Worm (Caenorhabditis elegans) whole organism, L1 larva: ENCODE data around the gene B0546.5.

Experiments
- C04F5.9 ChIP-seq: sonication (generic microtip); optimal IDR thresholded peaks from 2 replicates; lab custom pipeline; 2016; ENCODE audit warnings: missing genetic modification characterization, missing compliant biosample characterization
- C16A3.4 ChIP-seq: fragments of 150-350 bp; optimal IDR thresholded peaks from 2 replicates; lab custom pipeline; 2014; ENCODE audit warnings: missing biosample characterization, missing genetic modification characterization
- aha-1 ChIP-seq: fragments of 150-350 bp; optimal IDR thresholded peaks from 2 replicates; lab custom pipeline; 2014; ENCODE audit warnings: missing biosample characterization, missing genetic modification characterization
- aly-2 ChIP-seq: fragments of 150-350 bp; optimal IDR thresholded peaks from 2 replicates; lab custom pipeline; 2014; ENCODE audit warnings: missing biosample characterization, missing genetic modification characterization
- ama-1 ChIP-seq: fragments of 150-350 bp; optimal IDR thresholded peaks from 2 replicates; lab custom pipeline; 2014
- ceh-82 ChIP-seq, 3 experiments: fragments of 150-350 bp in 1 of 3; sonication (generic microtip) in 2 of 3; optimal IDR thresholded peaks; 2 replicates each; lab custom pipeline; 2014 to 2017; ENCODE audit warnings: missing biosample characterization in 3 of 3, missing genetic modification characterization in 3 of 3
- ceh-88 ChIP-seq: fragments of 200-800 bp; sonication (Bioruptor generic); IDR thresholded peaks from 2 replicates; pipeline ENCODE4 v1.3.6; 2022; ENCODE audit warnings: missing genetic modification characterization, missing compliant biosample characterization
- efl-1 ChIP-seq, 4 experiments: fragments of 150-350 bp; optimal IDR thresholded peaks in 3 of 4; peaks in 1 of 4; 1 replicate in 1 of 4; 2 replicates in 3 of 4; lab custom pipeline; 2014; ENCODE audit warnings: missing biosample characterization in 2 of 4, missing genetic modification characterization in 2 of 4, missing genetic modification reagents in 2 of 4
- efl-3 ChIP-seq: fragments of 200-800 bp; sonication (Bioruptor generic); optimal IDR thresholded peaks from 2 replicates; lab custom pipeline; 2018; ENCODE audit warnings: mild to moderate bottlenecking, missing genetic modification characterization, missing compliant biosample characterization
- egl-13 ChIP-seq: sonication (generic microtip); optimal IDR thresholded peaks from 2 replicates; lab custom pipeline; 2016; ENCODE audit warnings: missing genotype, missing genetic modification reagents, missing genetic modification characterization, missing compliant biosample characterization
- elt-2 ChIP-seq: sonication (generic microtip); optimal IDR thresholded peaks from 2 replicates; lab custom pipeline; 2016; ENCODE audit warnings: missing genetic modification characterization, mild to moderate bottlenecking, inconsistent platforms, missing compliant biosample characterization, missing genetic modification reagents
- ets-5 ChIP-seq: fragments of 200-800 bp; sonication (Bioruptor generic); IDR thresholded peaks from 2 replicates; pipeline ENCODE4 v1.3.6; 2022; ENCODE audit warnings: missing genetic modification characterization, missing compliant biosample characterization
- fkh-10 ChIP-seq: sonication (generic microtip); optimal IDR thresholded peaks from 2 replicates; lab custom pipeline; 2017; ENCODE audit warnings: missing biosample characterization, missing genetic modification reagents, missing genetic modification characterization
- grh-1 ChIP-seq: fragments of 200-800 bp; sonication (Bioruptor generic); IDR thresholded peaks from 2 replicates; pipeline ENCODE4 v1.3.6; 2022; ENCODE audit warnings: missing genetic modification reagents, missing genetic modification characterization, missing compliant biosample characterization
- irx-1 ChIP-seq: sonication (generic microtip); optimal IDR thresholded peaks from 2 replicates; lab custom pipeline; 2016; ENCODE audit warnings: missing genetic modification characterization, missing compliant biosample characterization
- jun-1 ChIP-seq: fragments of 150-350 bp; optimal IDR thresholded peaks from 2 replicates; lab custom pipeline; 2014; ENCODE audit warnings: missing biosample characterization, missing genetic modification reagents, missing genetic modification characterization
- lin-14 ChIP-seq: fragments of 200-800 bp; sonication (Bioruptor generic); optimal IDR thresholded peaks from 2 replicates; lab custom pipeline; 2018; ENCODE audit warnings: mild to moderate bottlenecking, missing genetic modification characterization, moderate library complexity, missing compliant biosample characterization
- lin-15B ChIP-seq: fragments of 150-350 bp; sonication (generic microtip); optimal IDR thresholded peaks from 3 replicates; lab custom pipeline; 2014; ENCODE audit warnings: missing biosample characterization, missing genetic modification characterization
- lin-35 ChIP-seq, 2 experiments: fragments of 150-350 bp; optimal IDR thresholded peaks; 2 replicates each; lab custom pipeline; 2014; ENCODE audit warnings: missing biosample characterization in 2 of 2, missing genetic modification characterization in 2 of 2, missing genetic modification reagents in 2 of 2
- lin-39 ChIP-seq: fragments of 150-350 bp; optimal IDR thresholded peaks from 2 replicates; lab custom pipeline; 2014; ENCODE audit warnings: missing biosample characterization, missing genetic modification reagents, missing genetic modification characterization
- lir-3 ChIP-seq: sonication (generic microtip); optimal IDR thresholded peaks from 2 replicates; lab custom pipeline; 2016; ENCODE audit warnings: mild to moderate bottlenecking, missing genetic modification characterization, moderate library complexity, missing compliant biosample characterization; ENCODE audit not compliant: poor library complexity
- mab-9 ChIP-seq: fragments of 200-800 bp; sonication (Bioruptor generic); IDR thresholded peaks from 2 replicates; pipeline ENCODE4 v1.3.6; 2022; ENCODE audit warnings: missing genetic modification reagents, missing genetic modification characterization, missing compliant biosample characterization
- mdl-1 ChIP-seq, 2 experiments: fragments of 150-350 bp; optimal IDR thresholded peaks; 2 replicates each; lab custom pipeline; 2014 to 2017; ENCODE audit warnings: missing biosample characterization in 2 of 2, missing genetic modification characterization in 2 of 2, inconsistent platforms in 1 of 2
- mep-1 ChIP-seq: fragments of 150-350 bp; optimal IDR thresholded peaks from 2 replicates; lab custom pipeline; 2014; ENCODE audit warnings: missing biosample characterization, missing genetic modification characterization
- nhr-12 ChIP-seq: sonication (generic microtip); optimal IDR thresholded peaks from 2 replicates; lab custom pipeline; 2017; ENCODE audit warnings: missing biosample characterization, missing genetic modification characterization
- nhr-237 ChIP-seq: fragments of 150-350 bp; optimal IDR thresholded peaks from 2 replicates; lab custom pipeline; 2014; ENCODE audit warnings: missing biosample characterization, missing genetic modification characterization
- nhr-28 ChIP-seq: fragments of 150-350 bp; optimal IDR thresholded peaks from 2 replicates; lab custom pipeline; 2014; ENCODE audit warnings: missing biosample characterization, missing genetic modification characterization
- nhr-71 ChIP-seq: sonication (generic microtip); optimal IDR thresholded peaks from 2 replicates; lab custom pipeline; 2016; ENCODE audit warnings: mild to moderate bottlenecking, missing genetic modification characterization, moderate library complexity, missing compliant biosample characterization
- nhr-76 ChIP-seq: sonication (generic microtip); optimal IDR thresholded peaks from 2 replicates; lab custom pipeline; 2017; ENCODE audit warnings: missing biosample characterization, missing genetic modification characterization
- nhr-77 ChIP-seq: fragments of 150-350 bp; optimal IDR thresholded peaks from 2 replicates; lab custom pipeline; 2014; ENCODE audit warnings: missing biosample characterization, missing genetic modification characterization
- nhr-84 ChIP-seq: sonication (generic microtip); optimal IDR thresholded peaks from 2 replicates; lab custom pipeline; 2017; ENCODE audit warnings: missing biosample characterization, missing genetic modification characterization
- nhr-90 ChIP-seq: sonication (generic microtip); optimal IDR thresholded peaks from 2 replicates; lab custom pipeline; 2016; ENCODE audit warnings: mild to moderate bottlenecking, missing genetic modification characterization, missing compliant biosample characterization; ENCODE audit not compliant: poor library complexity
- pag-3 ChIP-seq: sonication (generic microtip); optimal IDR thresholded peaks from 2 replicates; lab custom pipeline; 2017; ENCODE audit warnings: missing genetic modification characterization, mild to moderate bottlenecking, missing compliant biosample characterization, antibody characterized with exemption, borderline replicate concordance; ENCODE audit not compliant: insufficient read depth
- pqm-1 ChIP-seq: sonication (generic microtip); optimal IDR thresholded peaks from 3 replicates; lab custom pipeline; 2017; ENCODE audit warnings: missing biosample characterization, missing genetic modification characterization
- rnt-1 ChIP-seq: sonication (generic microtip); optimal IDR thresholded peaks from 2 replicates; lab custom pipeline; 2016; ENCODE audit warnings: mild to moderate bottlenecking, missing genetic modification characterization, moderate library complexity, missing compliant biosample characterization
- skn-1 ChIP-seq: fragments of 150-350 bp; optimal IDR thresholded peaks from 2 replicates; lab custom pipeline; 2014; ENCODE audit warnings: missing biosample characterization, missing genetic modification characterization
- sptf-1 ChIP-seq: fragments of 150-350 bp; optimal IDR thresholded peaks from 2 replicates; lab custom pipeline; 2014; ENCODE audit warnings: missing biosample characterization, missing genetic modification characterization
- sup-37 ChIP-seq: fragments of 200-800 bp; sonication (Bioruptor generic); optimal IDR thresholded peaks from 2 replicates; lab custom pipeline; 2018; ENCODE audit warnings: mild to moderate bottlenecking, missing genetic modification characterization, missing compliant biosample characterization
- swsn-7 ChIP-seq: sonication (generic microtip); optimal IDR thresholded peaks from 2 replicates; lab custom pipeline; 2016; ENCODE audit warnings: missing genetic modification characterization, missing compliant biosample characterization
- tlp-1 ChIP-seq: fragments of 150-350 bp; optimal IDR thresholded peaks from 2 replicates; lab custom pipeline; 2014; ENCODE audit warnings: missing biosample characterization, missing genetic modification characterization
- unc-86 ChIP-seq: sonication (generic microtip); optimal IDR thresholded peaks from 2 replicates; lab custom pipeline; 2016; ENCODE audit warnings: missing genetic modification characterization, missing compliant biosample characterization
- unc-98 ChIP-seq: fragments of 200-800 bp; sonication (Bioruptor generic); IDR thresholded peaks from 2 replicates; pipeline ENCODE4 v1.3.6; 2022; ENCODE audit warnings: missing genetic modification characterization, missing compliant biosample characterization
- vab-15 ChIP-seq: sonication (generic microtip); optimal IDR thresholded peaks from 2 replicates; lab custom pipeline; 2017; ENCODE audit warnings: missing genotype, mild to moderate bottlenecking, missing genetic modification characterization, missing compliant biosample characterization
- zip-4 ChIP-seq: fragments of 200-800 bp; sonication (Bioruptor generic); optimal IDR thresholded peaks from 2 replicates; lab custom pipeline; 2018; ENCODE audit warnings: mild to moderate bottlenecking, missing genetic modification characterization, moderate library complexity, missing compliant biosample characterization
- ztf-11 ChIP-seq, 2 experiments: sonication (generic microtip); optimal IDR thresholded peaks; 2 replicates each; lab custom pipeline; 2016 to 2017; ENCODE audit warnings: missing genetic modification characterization in 2 of 2, missing biosample characterization in 1 of 2, missing compliant biosample characterization in 1 of 2
- ztf-4 ChIP-seq: fragments of 150-350 bp; optimal IDR thresholded peaks from 2 replicates; lab custom pipeline; 2014; ENCODE audit warnings: missing biosample characterization, missing genetic modification characterization

Gene B0546.5

DNA sequence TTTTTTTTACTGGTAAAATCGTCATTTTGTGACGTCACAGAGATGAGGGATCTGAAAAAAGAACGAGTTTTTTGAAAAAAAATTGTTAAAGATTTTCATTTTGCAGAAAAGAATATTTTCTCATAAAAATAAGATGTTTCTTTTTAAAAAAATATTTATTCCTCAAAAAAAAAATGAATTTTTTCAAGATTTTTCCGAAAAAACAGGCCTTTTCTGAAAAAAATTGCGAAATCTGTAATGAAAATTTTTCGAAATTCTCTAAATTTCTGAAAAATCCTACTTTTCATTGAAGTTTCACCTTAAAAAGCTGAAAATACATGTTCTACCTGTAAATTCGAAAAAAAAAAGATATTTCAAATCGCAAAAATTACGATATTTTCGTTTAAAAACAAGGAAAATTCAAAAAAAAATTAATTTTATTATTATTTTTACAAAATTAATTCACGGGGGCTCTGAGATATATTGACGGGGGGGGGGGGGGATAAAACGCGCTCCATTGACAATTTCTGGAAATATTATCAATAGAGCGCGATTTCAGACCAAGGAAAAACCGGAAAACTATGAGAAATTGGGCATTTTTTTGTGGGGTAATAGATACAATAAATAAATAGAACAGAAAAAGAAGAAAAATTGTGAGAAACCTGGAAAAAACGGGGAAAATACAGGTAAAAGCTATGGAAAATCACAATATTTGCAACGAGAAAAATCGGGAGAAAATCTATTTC is 11.7 kb downstream of the B0546.5 start, which contains the start of gene otub-4:
TSS of gene otub-4 (minus strand) at position 51 of the 725 bp plus-strand sequence.
- no peak for TF ChIP-seq lin-15B (tag; lab: Kevin White, UChicago)
- no peak for TF ChIP-seq mep-1 (tag; lab: Kevin White, UChicago)
- no peak for TF ChIP-seq tlp-1 (tag; lab: Kevin White, UChicago)
- no peak for TF ChIP-seq ets-5 (GFP tag; lab: Robert Waterston, UW)
- no peak for TF ChIP-seq efl-1 (optimal IDR thresholded peaks at IDR 0.05; lab: Kevin White, UChicago)
- peak in 1 of 2 experiments; percentile 46 for TF ChIP-seq efl-1 (GFP tag; optimal IDR thresholded peaks at IDR 0.05 in 1 of 2; lab: Kevin White, UChicago)

DNA sequence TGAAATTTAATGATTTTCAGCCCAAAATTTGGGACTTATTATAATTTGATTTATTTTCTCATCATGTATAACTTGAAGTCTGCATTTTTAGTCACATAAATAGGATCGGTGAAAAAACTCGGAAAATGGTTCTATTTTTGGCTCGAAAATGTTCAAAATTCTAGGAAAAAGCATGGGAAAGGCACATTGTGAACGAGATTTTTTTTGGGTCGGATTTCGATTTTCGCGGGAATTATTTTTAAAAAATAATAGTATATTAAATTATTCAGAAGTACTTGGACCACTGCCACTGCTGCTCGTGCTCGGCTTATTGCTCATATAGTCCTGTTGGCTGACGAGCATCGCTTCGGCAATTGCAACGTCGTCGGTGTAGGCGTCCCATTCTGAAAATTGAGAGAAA is 16.5 kb downstream of the B0546.5 start:
- TF ChIP-seq nhr-77 (tag; lab: Kevin White, UChicago) (no peak), efl-1 (optimal IDR thresholded peaks at IDR 0.05; lab: Kevin White, UChicago) (no peak), efl-1 (GFP tag; optimal IDR thresholded peaks at IDR 0.05 in 1 of 2; lab: Kevin White, UChicago) (peak in 1 of 2 experiments; percentile 89), nhr-90 (tag; lab: Kevin White, UChicago) (peak; percentile 19), nhr-71 (peak; percentile 19)
- TF ChIP-seq, all 84 proteins: peak for 3

DNA sequence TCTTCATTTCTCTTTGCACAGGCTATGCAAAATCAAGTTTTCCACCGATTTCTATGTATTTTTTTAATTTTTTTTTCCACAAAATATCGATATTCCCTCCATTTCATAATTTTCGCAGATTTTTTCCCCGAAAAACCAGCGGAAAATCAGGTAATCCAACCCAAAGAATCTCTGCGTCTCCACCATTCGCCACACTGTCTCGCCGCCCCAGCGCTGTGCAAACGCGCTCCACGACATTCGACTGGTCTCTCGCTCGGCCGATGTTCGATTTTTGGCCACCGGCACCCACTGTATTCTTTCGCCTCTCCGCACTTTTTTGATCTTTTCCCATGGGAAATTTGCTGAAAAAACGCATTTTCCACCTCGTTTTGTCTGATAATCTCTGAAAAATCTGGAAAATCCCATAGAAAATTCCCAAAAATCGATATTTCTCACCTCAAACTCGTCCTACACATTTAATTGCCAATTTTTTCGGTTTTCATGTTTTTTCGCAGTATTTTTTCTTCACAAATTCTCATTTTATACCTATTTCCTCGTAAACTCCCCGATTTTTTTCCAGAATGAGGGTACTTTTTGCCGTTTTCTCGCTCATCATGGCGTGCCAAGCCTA is 21.2 kb downstream of the B0546.5 start, which contains the start of gene vha-19:
TSS of gene vha-19 (plus strand) at position 560 of the 610 bp plus-strand sequence.
- TF ChIP-seq nhr-84 (tag; lab: Kevin White, UChicago) (no peak), ztf-11 (tag; optimal IDR thresholded peaks at IDR 0.05; lab: Kevin White, UChicago) (no peak), lin-35 (GFP tag; optimal IDR thresholded peaks at IDR 0.05; lab: Kevin White, UChicago) (peak; percentile 44 to 61), C04F5.9 (no peak), vab-15 (tag; lab: Kevin White, UChicago) (no peak), nhr-12 (tag; lab: Kevin White, UChicago) (no peak), mab-9 (GFP tag; lab: Robert Waterston, UW) (no peak), nhr-237 (tag; lab: Kevin White, UChicago) (no peak), skn-1 (tag; lab: Kevin White, UChicago) (no peak), mep-1 (tag; lab: Kevin White, UChicago) (no peak), efl-3 (GFP tag; lab: Kevin White, UChicago) (no peak), unc-98 (no peak), sptf-1 (tag; lab: Kevin White, UChicago) (no peak), nhr-76 (tag; lab: Kevin White, UChicago) (no peak), swsn-7 (peak; percentile 23), C16A3.4 (no peak), ama-1 (lab: Kevin White, UChicago) (no peak), ceh-82 (tag; optimal IDR thresholded peaks at IDR 0.05; lab: Kevin White, UChicago) (peak in 1 of 3 experiments; percentile 43), zip-4 (GFP tag; lab: Kevin White, UChicago) (no peak), pag-3 (tag; lab: Kevin White, UChicago) (no peak), aly-2 (tag; lab: Kevin White, UChicago) (no peak), sup-37 (GFP tag; lab: Kevin White, UChicago) (no peak), ztf-4 (tag; lab: Kevin White, UChicago) (no peak), rnt-1 (tag; lab: Kevin White, UChicago) (no peak), jun-1 (tag; lab: Kevin White, UChicago) (no peak), ets-5 (GFP tag; lab: Robert Waterston, UW) (no peak), irx-1 (tag; lab: Kevin White, UChicago) (no peak), aha-1 (tag; lab: Kevin White, UChicago) (no peak), lin-14 (GFP tag; lab: Kevin White, UChicago) (no peak), nhr-28 (tag; lab: Kevin White, UChicago) (no peak), lir-3 (tag; lab: Kevin White, UChicago) (no peak), egl-13 (tag; lab: Kevin White, UChicago) (no peak), ceh-88 (GFP tag; lab: Robert Waterston, UW) (no peak), lin-39 (tag; lab: Kevin White, UChicago) (no peak), mdl-1 (tag; optimal IDR thresholded peaks at IDR 0.05; lab: Kevin White, UChicago) (no peak), nhr-90 (tag; lab: Kevin White, UChicago) (no peak), unc-86 (tag; lab: Kevin White, UChicago) (no peak), elt-2 (tag; lab: Kevin White, UChicago) (no peak), pqm-1 (no peak), grh-1 (GFP tag; lab: Robert Waterston, UW) (no peak), fkh-10 (GFP tag; lab: Kevin White, UChicago) (no peak)
